Fruit fly (Drosophila melanogaster) whole organism, embryonic: ENCODE results near the gene Mct1.
A peak's percentile ranks its signal among the peaks of the same experiment; 100 is the strongest.

Source experiments
- Atf-2 ChIP-seq: fragments of 200-800 bp; sonication (Bioruptor generic); optimal IDR thresholded peaks from 2 replicates; lab custom pipeline; 2016; ENCODE audit warnings: missing biosample characterization, missing genetic modification characterization
- Bteb2 ChIP-seq: fragments of 200-800 bp; sonication (Bioruptor generic); optimal IDR thresholded peaks from 2 replicates; lab custom pipeline; 2016; ENCODE audit warnings: missing biosample characterization, missing genetic modification characterization
- CG10147 ChIP-seq: fragments of 200-800 bp; sonication (Bioruptor generic); optimal IDR thresholded peaks from 2 replicates; lab custom pipeline; 2019; ENCODE audit warnings: missing biosample characterization, mild to moderate bottlenecking, missing genetic modification characterization, moderate library complexity
- CG10267 ChIP-seq: fragments of 200-800 bp; sonication (Bioruptor generic); optimal IDR thresholded peaks from 2 replicates; lab custom pipeline; 2018; ENCODE audit warnings: missing biosample characterization, mild to moderate bottlenecking, missing genetic modification characterization, moderate library complexity
- CG12391 ChIP-seq: fragments of 200-800 bp; sonication (Bioruptor generic); optimal IDR thresholded peaks from 3 replicates; lab custom pipeline; 2018; ENCODE audit warnings: missing biosample characterization, mild to moderate bottlenecking, missing genetic modification characterization, moderate library complexity
- CG13123 ChIP-seq: fragments of 200-800 bp; sonication (Bioruptor generic); optimal IDR thresholded peaks from 2 replicates; lab custom pipeline; 2016; ENCODE audit warnings: missing biosample characterization, missing genetic modification characterization
- CG13424 ChIP-seq: fragments of 200-800 bp; sonication (Bioruptor generic); optimal IDR thresholded peaks from 2 replicates; lab custom pipeline; 2019; ENCODE audit warnings: missing biosample characterization, mild to moderate bottlenecking, missing genetic modification characterization, moderate library complexity
- CG14965 ChIP-seq: fragments of 200-800 bp; sonication (Bioruptor generic); optimal IDR thresholded peaks from 2 replicates; lab custom pipeline; 2016; ENCODE audit warnings: missing biosample characterization, missing genetic modification characterization, borderline replicate concordance
- CG2116 ChIP-seq: fragments of 200-800 bp; sonication (Bioruptor generic); optimal IDR thresholded peaks from 3 replicates; lab custom pipeline; 2018; ENCODE audit warnings: missing biosample characterization, mild to moderate bottlenecking, missing genetic modification characterization
- CG2202 ChIP-seq: fragments of 200-800 bp; sonication (Bioruptor generic); optimal IDR thresholded peaks from 2 replicates; lab custom pipeline; 2018; ENCODE audit warnings: missing biosample characterization, mild to moderate bottlenecking, missing genetic modification characterization
- CG32767 ChIP-seq: fragments of 200-800 bp; sonication (Bioruptor generic); IDR thresholded peaks from 2 replicates; pipeline ENCODE4 v1.3.6; 2022; ENCODE audit warnings: missing biosample characterization, missing genetic modification characterization
- CG3407 ChIP-seq: fragments of 200-800 bp; sonication (Bioruptor generic); optimal IDR thresholded peaks from 2 replicates; lab custom pipeline; 2018; ENCODE audit warnings: missing biosample characterization, mild to moderate bottlenecking, missing genetic modification characterization
- CG4854 ChIP-seq: fragments of 200-800 bp; sonication (Bioruptor generic); optimal IDR thresholded peaks from 2 replicates; lab custom pipeline; 2016; ENCODE audit warnings: missing biosample characterization, missing genetic modification characterization, inconsistent platforms
- CG6683 ChIP-seq: fragments of 200-800 bp; sonication (Bioruptor generic); optimal IDR thresholded peaks from 2 replicates; lab custom pipeline; 2017; ENCODE audit warnings: missing biosample characterization, mild to moderate bottlenecking, missing genetic modification characterization, missing genetic modification reagents
- CG6813 ChIP-seq: fragments of 200-800 bp; sonication (Bioruptor generic); optimal IDR thresholded peaks from 2 replicates; lab custom pipeline; 2017; ENCODE audit warnings: missing biosample characterization, missing genetic modification characterization, mild to moderate bottlenecking, moderate library complexity, missing genetic modification reagents
- CG9876 ChIP-seq: fragments of 200-800 bp; sonication (Bioruptor generic); optimal IDR thresholded peaks from 2 replicates; lab custom pipeline; 2016; ENCODE audit warnings: missing biosample characterization, missing genetic modification characterization
- CTCF ChIP-seq: fragments of 200-800 bp; sonication (Bioruptor generic); optimal IDR thresholded peaks from 2 replicates; lab custom pipeline; 2017; ENCODE audit warnings: missing biosample characterization, mild to moderate bottlenecking, missing genetic modification characterization, moderate library complexity
- CrebB ChIP-seq: fragments of 200-800 bp; sonication (Bioruptor generic); optimal IDR thresholded peaks from 3 replicates; lab custom pipeline; 2018; ENCODE audit warnings: missing biosample characterization, mild to moderate bottlenecking, missing genetic modification characterization
- Deaf1 ChIP-seq: fragments of 200-800 bp; optimal IDR thresholded peaks from 3 replicates; lab custom pipeline; 2019; ENCODE audit warnings: missing biosample characterization, mild to moderate bottlenecking, missing genetic modification characterization, moderate library complexity
- Elba2 ChIP-seq: fragments of 200-800 bp; sonication (Bioruptor generic); optimal IDR thresholded peaks from 3 replicates; lab custom pipeline; 2016; ENCODE audit warnings: missing biosample characterization, missing genetic modification characterization
- Fer2 ChIP-seq: fragments of 200-800 bp; sonication (Bioruptor generic); optimal IDR thresholded peaks from 2 replicates; lab custom pipeline; 2018; ENCODE audit warnings: missing biosample characterization, mild to moderate bottlenecking, missing genetic modification characterization, moderate library complexity
- HLH3B ChIP-seq: fragments of 200-800 bp; sonication (Bioruptor generic); IDR thresholded peaks from 2 replicates; pipeline ENCODE4 v1.3.6; 2022; ENCODE audit warnings: missing biosample characterization, missing genetic modification characterization
- Hmx ChIP-seq: fragments of 200-800 bp; sonication (Bioruptor generic); optimal IDR thresholded peaks from 2 replicates; lab custom pipeline; 2016; ENCODE audit warnings: missing biosample characterization, missing genetic modification characterization
- Mad ChIP-seq: fragments of 200-800 bp; sonication (Bioruptor generic); optimal IDR thresholded peaks from 2 replicates; lab custom pipeline; 2016; ENCODE audit warnings: missing biosample characterization, missing genetic modification characterization
- Meics ChIP-seq: fragments of 200-800 bp; sonication (Bioruptor generic); optimal IDR thresholded peaks from 2 replicates; lab custom pipeline; 2017; ENCODE audit warnings: missing biosample characterization, mild to moderate bottlenecking, missing genetic modification characterization
- Myb ChIP-seq: fragments of 200-800 bp; sonication (Bioruptor generic); optimal IDR thresholded peaks from 2 replicates; lab custom pipeline; 2016; ENCODE audit warnings: missing biosample characterization, missing genetic modification characterization
- Oaz ChIP-seq: fragments of 200-800 bp; sonication (Bioruptor generic); IDR thresholded peaks from 2 replicates; pipeline ENCODE4 v1.3.6; 2022; ENCODE audit warnings: missing biosample characterization, missing genetic modification characterization
- Optix ChIP-seq: fragments of 200-800 bp; sonication (Bioruptor generic); IDR thresholded peaks from 3 replicates; pipeline ENCODE4 v1.3.6; 2022; ENCODE audit warnings: missing biosample characterization, missing genetic modification characterization
- ato ChIP-seq: fragments of 200-800 bp; sonication (Bioruptor generic); IDR thresholded peaks from 2 replicates; pipeline ENCODE4 v1.3.6; 2022; ENCODE audit warnings: missing biosample characterization, missing genetic modification characterization; ENCODE audit not compliant: partially characterized antibody
- chif ChIP-seq, 2 experiments: fragments of 200-800 bp; sonication (Bioruptor generic); optimal IDR thresholded peaks; 3 replicates each; lab custom pipeline; 2016; ENCODE audit warnings: missing biosample characterization in 2 of 2, missing genetic modification characterization in 2 of 2
- da ChIP-seq: fragments of 200-800 bp; sonication (Bioruptor generic); optimal IDR thresholded peaks from 2 replicates; lab custom pipeline; 2016; ENCODE audit warnings: missing biosample characterization, missing genetic modification characterization
- disco-r ChIP-seq: fragments of 200-800 bp; sonication (Bioruptor generic); optimal IDR thresholded peaks from 2 replicates; lab custom pipeline; 2016; ENCODE audit warnings: missing biosample characterization, missing genetic modification characterization
- dm ChIP-seq: fragments of 200-800 bp; sonication (Bioruptor generic); optimal IDR thresholded peaks from 3 replicates; lab custom pipeline; 2016; ENCODE audit warnings: missing biosample characterization, missing genetic modification characterization
- jigr1 ChIP-seq: fragments of 200-800 bp; sonication (Bioruptor generic); IDR thresholded peaks from 3 replicates; pipeline ENCODE4 v1.3.6; 2022; ENCODE audit warnings: missing biosample characterization, missing genetic modification characterization
- kni ChIP-seq: fragments of 200-800 bp; sonication (Bioruptor generic); optimal IDR thresholded peaks from 3 replicates; lab custom pipeline; 2017; ENCODE audit warnings: mild to moderate bottlenecking, missing biosample characterization, missing genetic modification reagents, missing genetic modification characterization
- mirr ChIP-seq: fragments of 200-800 bp; sonication (Bioruptor generic); optimal IDR thresholded peaks from 3 replicates; lab custom pipeline; 2018; ENCODE audit warnings: missing biosample characterization, mild to moderate bottlenecking, missing genetic modification characterization
- oc ChIP-seq: fragments of 200-800 bp; sonication (Bioruptor generic); optimal IDR thresholded peaks from 2 replicates; lab custom pipeline; 2018; ENCODE audit warnings: missing biosample characterization, mild to moderate bottlenecking, missing genetic modification characterization, moderate library complexity
- odd ChIP-seq: fragments of 200-800 bp; sonication (Bioruptor generic); optimal IDR thresholded peaks from 2 replicates; lab custom pipeline; 2017; ENCODE audit warnings: missing biosample characterization, mild to moderate bottlenecking, missing genetic modification characterization
- pan ChIP-seq, 4 experiments: fragments of >200 bp in 3 of 4; fragments of 200-800 bp in 1 of 4; sonication (Bioruptor generic) in 1 of 4; optimal IDR thresholded peaks in 3 of 4; IDR thresholded peaks in 1 of 4; 2 replicates each; pipeline versions ENCODE4 v1.3.6 to Lab custom; 2017 to 2022; ENCODE audit warnings: missing biosample characterization in 2 of 4, missing genetic modification characterization in 2 of 4, mixed read lengths in 1 of 4
- prd ChIP-seq, 3 experiments: fragments of >200 bp in 2 of 3; fragments of 200-800 bp in 1 of 3; sonication (Bioruptor generic) in 1 of 3; optimal IDR thresholded peaks in 2 of 3; IDR thresholded peaks in 1 of 3; 2 replicates in 2 of 3; 3 replicates in 1 of 3; pipeline versions ENCODE4 v1.3.6 to Lab custom; 2017 to 2022; ENCODE audit warnings: missing biosample characterization in 1 of 3, missing genetic modification characterization in 1 of 3
- sc ChIP-seq, 3 experiments: fragments of >200 bp in 2 of 3; fragments of 200-800 bp in 1 of 3; sonication (Bioruptor generic) in 1 of 3; optimal IDR thresholded peaks; 2 replicates in 2 of 3; 3 replicates in 1 of 3; lab custom pipeline; 2017; ENCODE audit warnings: mild to moderate bottlenecking in 1 of 3, missing biosample characterization in 1 of 3, missing genetic modification characterization in 1 of 3, missing genetic modification reagents in 1 of 3
- tin ChIP-seq: fragments of 200-800 bp; sonication (Bioruptor generic); optimal IDR thresholded peaks from 3 replicates; lab custom pipeline; 2016; ENCODE audit warnings: missing biosample characterization, missing genetic modification characterization
- tna ChIP-seq: fragments of 200-800 bp; sonication (Bioruptor generic); IDR thresholded peaks from 2 replicates; pipeline ENCODE4 v1.3.6; 2022; ENCODE audit warnings: missing biosample characterization, missing genetic modification characterization; ENCODE audit not compliant: partially characterized antibody
- trem ChIP-seq: fragments of 200-800 bp; optimal IDR thresholded peaks from 3 replicates; lab custom pipeline; 2019; ENCODE audit warnings: missing biosample characterization, mild to moderate bottlenecking, missing genetic modification characterization, moderate library complexity
- tx ChIP-seq: fragments of 200-800 bp; sonication (Bioruptor generic); optimal IDR thresholded peaks from 2 replicates; lab custom pipeline; 2016; ENCODE audit warnings: missing biosample characterization, missing genetic modification characterization
- vnd ChIP-seq: fragments of 200-800 bp; sonication (Bioruptor generic); IDR thresholded peaks from 3 replicates; pipeline ENCODE4 v1.3.6; 2022; ENCODE audit warnings: missing biosample characterization, missing genetic modification characterization; ENCODE audit not compliant: partially characterized antibody
- yki ChIP-seq: fragments of >200 bp; optimal IDR thresholded peaks from 3 replicates; lab custom pipeline; 2018
- zen2 ChIP-seq: fragments of 200-800 bp; sonication (Bioruptor generic); IDR thresholded peaks from 3 replicates; pipeline ENCODE4 v1.3.6; 2022; ENCODE audit warnings: missing biosample characterization, missing genetic modification characterization; ENCODE audit not compliant: partially characterized antibody

Mct1 gene

DNA sequence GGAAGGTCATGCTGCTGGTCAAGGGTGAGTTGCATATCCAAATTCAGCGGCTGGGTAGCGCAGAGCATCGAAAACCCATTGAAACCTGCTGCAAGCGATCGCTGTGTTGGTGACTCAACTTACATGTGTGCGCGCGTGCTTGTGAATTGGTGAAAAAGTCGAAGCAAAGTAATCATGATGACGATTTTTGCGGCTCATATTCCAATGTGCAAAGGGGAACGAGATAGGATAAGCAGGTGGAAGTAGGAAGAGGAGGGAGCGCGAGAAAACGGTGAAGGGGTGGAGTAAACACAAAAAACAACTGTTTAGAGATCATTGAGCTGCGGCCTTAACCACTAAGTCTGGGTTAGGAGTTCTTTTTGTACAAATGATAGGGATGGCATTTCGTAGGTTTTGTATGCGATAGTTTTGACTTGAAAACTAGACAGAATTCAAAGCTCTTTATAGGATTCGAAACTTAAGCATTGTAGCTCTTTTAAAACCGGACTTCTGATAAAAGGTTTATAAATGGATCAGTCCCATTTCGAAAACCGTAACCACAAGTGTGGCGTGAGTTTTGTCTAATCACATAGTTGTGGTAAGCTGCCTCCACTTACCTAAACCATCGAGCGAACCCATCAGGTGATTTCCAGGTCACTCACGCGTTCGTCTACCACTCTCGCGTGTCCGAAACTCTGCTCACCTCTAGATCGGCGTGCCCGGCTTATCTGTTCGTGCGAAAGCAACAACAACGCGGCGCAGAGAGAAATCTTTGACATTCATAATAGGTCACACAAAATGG, 43.1 kb upstream of the Mct1 start (continued):
- TF ChIP-seq Fer2 (tag; lab: Kevin White, UChicago), result no peak
- TF ChIP-seq Mad (GFP tag; lab: Kevin White, UChicago), result no peak
- TF ChIP-seq CG14965, result no peak
- peak; percentile 23 for TF ChIP-seq mirr (GFP tag; lab: Kevin White, UChicago)
- TF ChIP-seq tin (GFP tag; lab: Kevin White, UChicago), result peak; percentile 4
- TF ChIP-seq jigr1 (GFP tag; lab: Robert Waterston, UW), result no peak
- TF ChIP-seq CG2202 (tag; lab: Kevin White, UChicago), result no peak
- no peak for TF ChIP-seq Optix
- no peak for TF ChIP-seq HLH3B (GFP tag; lab: Robert Waterston, UW)
- TF ChIP-seq yki (lab: Kevin White, UChicago), result no peak
- peak; percentile 60 for TF ChIP-seq Meics (GFP tag; lab: Kevin White, UChicago)
- TF ChIP-seq CG10147, result peak; percentile 55
- no peak for TF ChIP-seq Bteb2 (GFP tag; lab: Kevin White, UChicago)
- peak; percentile 22 for TF ChIP-seq CG2116 (GFP tag; lab: Kevin White, UChicago)
- TF ChIP-seq da (GFP tag; lab: Kevin White, UChicago), result no peak
- TF ChIP-seq CG9876 (GFP tag; lab: Kevin White, UChicago), result no peak
- no peak for TF ChIP-seq Myb (GFP tag; lab: Kevin White, UChicago)
- peak; percentile 79 for TF ChIP-seq vnd (GFP tag; lab: Robert Waterston, UW)
- peak; percentile 5 for TF ChIP-seq disco-r (GFP tag; lab: Kevin White, UChicago)
- TF ChIP-seq Deaf1 (tag; lab: Kevin White, UChicago), result no peak
- TF ChIP-seq CG12391 (tag; lab: Kevin White, UChicago), result peak; percentile 49
- no peak for TF ChIP-seq CG6683 (GFP tag; lab: Kevin White, UChicago)
- TF ChIP-seq CG4854 (GFP tag; lab: Kevin White, UChicago), result no peak
- TF ChIP-seq Atf-2 (GFP tag; lab: Kevin White, UChicago), result no peak
- no peak for TF ChIP-seq CG6813 (GFP tag; lab: Kevin White, UChicago)
- TF ChIP-seq CG3407 (GFP tag; lab: Kevin White, UChicago), result no peak
- TF ChIP-seq odd (GFP tag; lab: Kevin White, UChicago), result no peak
- no peak for TF ChIP-seq pan (optimal IDR thresholded peaks at IDR 0.05; lab: Kevin White, UChicago)
- no peak for TF ChIP-seq pan (GFP tag; optimal IDR thresholded peaks at IDR 0.05 in 1 of 2, IDR thresholded peaks at IDR 0.05 in 1 of 2)
- no peak for TF ChIP-seq tx (GFP tag; lab: Kevin White, UChicago)
- TF ChIP-seq ato (GFP tag; lab: Robert Waterston, UW), result no peak
- TF ChIP-seq kni (GFP tag; lab: Kevin White, UChicago), result peak; percentile 55
- no peak for TF ChIP-seq dm
- TF ChIP-seq trem, result no peak
- no peak for TF ChIP-seq sc (optimal IDR thresholded peaks at IDR 0.05; lab: Kevin White, UChicago)
- TF ChIP-seq sc (GFP tag; optimal IDR thresholded peaks at IDR 0.05; lab: Kevin White, UChicago), result no peak
- TF ChIP-seq CG13424, result peak; percentile 47
- TF ChIP-seq CG10267 (tag; lab: Kevin White, UChicago), result peak; percentile 15
- no peak for TF ChIP-seq CG13123
- TF ChIP-seq CTCF (GFP tag; lab: Kevin White, UChicago), result no peak
- peak; percentile 72; the same call in 1 of the 3 replicates for TF ChIP-seq zen2 (GFP tag; lab: Robert Waterston, UW)
- peak; percentile 50; the same call in 1 of the 2 replicates for TF ChIP-seq tna (GFP tag; lab: Robert Waterston, UW)
- peak; percentile 32 for TF ChIP-seq CrebB (tag; lab: Kevin White, UChicago)
- no peak for TF ChIP-seq prd (optimal IDR thresholded peaks at IDR 0.05; lab: Kevin White, UChicago)
- TF ChIP-seq prd (GFP tag; IDR thresholded peaks at IDR 0.05; lab: Robert Waterston, UW), result peak; percentile 38; the same call in 1 of the 3 replicates
- TF ChIP-seq Elba2, result no peak
- TF ChIP-seq Oaz (GFP tag; lab: Robert Waterston, UW), result no peak
- no peak for TF ChIP-seq CG32767 (GFP tag; lab: Robert Waterston, UW)
- TF ChIP-seq oc (tag; lab: Kevin White, UChicago), result no peak
- no peak for TF ChIP-seq Hmx (GFP tag; lab: Kevin White, UChicago)
- peak in 1 of 2 experiments; percentile 19 for TF ChIP-seq chif (GFP tag; optimal IDR thresholded peaks at IDR 0.05; lab: Kevin White, UChicago)
